Worm (Caenorhabditis elegans) whole organism, late embryonic: Measurements from ENCODE around the gene K05F1.6.

Source experiments
- ceh-18 ChIP-seq: sonication (generic microtip); optimal IDR thresholded peaks from 2 replicates; lab custom pipeline; 2016; ENCODE audit warnings: missing genetic modification characterization, missing compliant biosample characterization
- madf-2 ChIP-seq: sonication (generic microtip); optimal IDR thresholded peaks from 2 replicates; lab custom pipeline; 2017; ENCODE audit warnings: missing genetic modification characterization, missing compliant biosample characterization
- pat-9 ChIP-seq: fragments of 200-800 bp; sonication (Bioruptor generic); optimal IDR thresholded peaks from 2 replicates; lab custom pipeline; 2018; ENCODE audit warnings: mild to moderate bottlenecking, missing genetic modification characterization, moderate library complexity, missing compliant biosample characterization
- pha-4 ChIP-seq: fragments of 150-350 bp; optimal IDR thresholded peaks from 2 replicates; lab custom pipeline; 2018; ENCODE audit warnings: missing biosample characterization, missing genetic modification reagents, missing genetic modification characterization

DNA sequence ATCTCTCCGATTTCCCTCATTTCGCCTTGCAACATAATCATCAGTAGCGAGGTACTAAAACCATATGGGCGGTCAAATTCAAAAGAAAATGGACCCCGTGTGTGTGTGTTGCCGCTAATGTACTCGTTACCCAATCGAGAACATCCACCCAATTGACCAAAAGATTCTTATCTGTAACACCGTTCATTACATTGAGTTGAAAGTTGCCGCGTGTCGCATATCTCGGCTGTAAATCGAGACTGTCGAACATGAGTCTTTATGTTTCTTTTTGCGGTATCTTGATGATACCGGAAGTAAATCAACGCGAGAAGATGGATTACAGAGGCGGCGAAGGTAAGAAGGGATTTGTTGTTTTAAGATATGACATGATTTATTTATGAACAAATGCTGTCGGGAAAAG is 46.6 kb upstream of the K05F1.6 start:
- TF ChIP-seq pha-4 (tag; lab: Kevin White, UChicago) (no peak), ceh-18 (tag; lab: Kevin White, UChicago) (no peak), pat-9 (no peak), madf-2 (tag; lab: Kevin White, UChicago) (no peak)
